Fruit fly (Drosophila melanogaster) whole organism, embryonic: ENCODE data around the gene Snx21.

Experiments
- Bteb2 ChIP-seq: fragments of 200-800 bp; sonication (Bioruptor generic); optimal IDR thresholded peaks from 2 replicates; lab custom pipeline; 2016; ENCODE audit warnings: missing biosample characterization, missing genetic modification characterization
- CG10366 ChIP-seq: fragments of 200-800 bp; sonication (Bioruptor generic); IDR thresholded peaks from 2 replicates; pipeline ENCODE4 v1.3.6; 2022; ENCODE audit warnings: missing biosample characterization, missing genetic modification characterization
- CG11695 ChIP-seq: fragments of 200-800 bp; sonication (Bioruptor generic); IDR thresholded peaks from 3 replicates; pipeline ENCODE4 v1.3.6; 2022; ENCODE audit warnings: missing biosample characterization, missing genetic modification characterization
- CG1233 ChIP-seq: fragments of 200-800 bp; sonication (Bioruptor generic); optimal IDR thresholded peaks from 4 replicates; lab custom pipeline; 2018; ENCODE audit warnings: missing biosample characterization, mild to moderate bottlenecking, missing genetic modification characterization
- CG12942 ChIP-seq: fragments of 200-800 bp; sonication (Bioruptor generic); optimal IDR thresholded peaks from 3 replicates; lab custom pipeline; 2016; ENCODE audit warnings: missing biosample characterization, missing genetic modification characterization
- CG17328 ChIP-seq: fragments of 200-800 bp; sonication (Bioruptor generic); IDR thresholded peaks from 2 replicates; pipeline ENCODE4 v1.3.6; 2022; ENCODE audit warnings: missing biosample characterization, missing genetic modification characterization
- CG17385 ChIP-seq: fragments of 200-800 bp; sonication (Bioruptor generic); optimal IDR thresholded peaks from 3 replicates; lab custom pipeline; 2018; ENCODE audit warnings: missing biosample characterization, mild to moderate bottlenecking, missing genetic modification characterization
- CG17612 ChIP-seq: fragments of 200-800 bp; sonication (Bioruptor generic); IDR thresholded peaks from 2 replicates; pipeline ENCODE4 v1.3.6; 2022; ENCODE audit warnings: missing biosample characterization, missing genetic modification characterization
- CG2120 ChIP-seq: fragments of 200-800 bp; sonication (Bioruptor generic); optimal IDR thresholded peaks from 3 replicates; lab custom pipeline; 2016; ENCODE audit warnings: missing biosample characterization, missing genetic modification characterization
- CG3163 ChIP-seq: fragments of 200-800 bp; sonication (Bioruptor generic); optimal IDR thresholded peaks from 3 replicates; lab custom pipeline; 2016; ENCODE audit warnings: missing biosample characterization, missing genetic modification characterization
- CG3726 ChIP-seq: fragments of 200-800 bp; sonication (Bioruptor generic); IDR thresholded peaks from 3 replicates; pipeline ENCODE4, ENCODE4 v1.3.6; 2022; ENCODE audit warnings: missing biosample characterization, missing genetic modification characterization
- CG4730 ChIP-seq: fragments of 200-800 bp; sonication (Bioruptor generic); IDR thresholded peaks from 2 replicates; pipeline ENCODE4 v1.3.6; 2022; ENCODE audit warnings: missing biosample characterization, missing genetic modification characterization
- CG4820 ChIP-seq: fragments of 200-800 bp; sonication (Bioruptor generic); optimal IDR thresholded peaks from 3 replicates; lab custom pipeline; 2016; ENCODE audit warnings: missing biosample characterization, missing genetic modification characterization
- CG6254 ChIP-seq: fragments of 200-800 bp; sonication (Bioruptor generic); optimal IDR thresholded peaks from 3 replicates; lab custom pipeline; 2017; ENCODE audit warnings: mild to moderate bottlenecking, missing biosample characterization, missing genetic modification reagents, missing genetic modification characterization
- CG6272 ChIP-seq: fragments of 200-800 bp; sonication (Bioruptor generic); IDR thresholded peaks from 2 replicates; pipeline ENCODE4 v1.3.6; 2022; ENCODE audit warnings: missing biosample characterization, missing genetic modification characterization
- CG6791 ChIP-seq: fragments of 200-800 bp; sonication (Bioruptor generic); IDR thresholded peaks from 3 replicates; pipeline ENCODE4 v1.3.6; 2022; ENCODE audit warnings: missing biosample characterization, missing genetic modification characterization; ENCODE audit not compliant: partially characterized antibody
- CG7271 ChIP-seq: fragments of 200-800 bp; sonication (Bioruptor generic); optimal IDR thresholded peaks from 2 replicates; lab custom pipeline; 2018; ENCODE audit warnings: missing biosample characterization, mild to moderate bottlenecking, missing genetic modification characterization, moderate library complexity
- CG7357 ChIP-seq: fragments of 200-800 bp; sonication (Bioruptor generic); IDR thresholded peaks from 3 replicates; pipeline ENCODE4 v1.3.6; 2022; ENCODE audit warnings: missing biosample characterization, missing genetic modification characterization
- CG8281 ChIP-seq: fragments of 200-800 bp; sonication (Bioruptor generic); optimal IDR thresholded peaks from 2 replicates; lab custom pipeline; 2018; ENCODE audit warnings: missing biosample characterization, mild to moderate bottlenecking, missing genetic modification characterization, moderate library complexity
- CG8290 ChIP-seq, 3 experiments: fragments of 200-800 bp; sonication (Bioruptor generic); optimal IDR thresholded peaks; 2 replicates each; lab custom pipeline; 2016 to 2019; ENCODE audit warnings: missing biosample characterization in 3 of 3, missing genetic modification characterization in 3 of 3, mild to moderate bottlenecking in 2 of 3, moderate library complexity in 1 of 3
- CG8924 ChIP-seq: fragments of 200-800 bp; optimal IDR thresholded peaks from 3 replicates; lab custom pipeline; 2019; ENCODE audit warnings: missing biosample characterization, mild to moderate bottlenecking, missing genetic modification characterization, moderate library complexity
- CG9817 ChIP-seq: fragments of 200-800 bp; sonication (Bioruptor generic); optimal IDR thresholded peaks from 2 replicates; lab custom pipeline; 2018; ENCODE audit warnings: missing biosample characterization, mild to moderate bottlenecking, missing genetic modification characterization, moderate library complexity
- Dad ChIP-seq: fragments of 200-800 bp; sonication (Bioruptor generic); optimal IDR thresholded peaks from 3 replicates; lab custom pipeline; 2016; ENCODE audit warnings: missing biosample characterization, missing genetic modification characterization
- Ets97D ChIP-seq: fragments of 200-800 bp; sonication (Bioruptor generic); optimal IDR thresholded peaks from 3 replicates; lab custom pipeline; 2016; ENCODE audit warnings: missing biosample characterization, missing genetic modification characterization
- Mrtf ChIP-seq: fragments of 200-800 bp; sonication (Bioruptor generic); IDR thresholded peaks from 3 replicates; pipeline ENCODE4 v1.3.6; 2022; ENCODE audit warnings: missing biosample characterization, missing genetic modification characterization
- Nf-YA ChIP-seq: fragments of 200-800 bp; sonication (Bioruptor generic); IDR thresholded peaks from 2 replicates; pipeline ENCODE4 v1.3.6; 2022; ENCODE audit warnings: missing biosample characterization, missing genetic modification characterization
- Nf-YB ChIP-seq: fragments of 200-800 bp; sonication (Bioruptor generic); optimal IDR thresholded peaks from 3 replicates; lab custom pipeline; 2019; ENCODE audit warnings: missing biosample characterization, mild to moderate bottlenecking, missing genetic modification characterization, moderate library complexity
- Opbp ChIP-seq: fragments of 200-800 bp; sonication (Bioruptor generic); IDR thresholded peaks from 3 replicates; pipeline ENCODE4 v1.3.6; 2022; ENCODE audit warnings: missing biosample characterization, missing genetic modification characterization; ENCODE audit not compliant: partially characterized antibody
- Sry-β ChIP-seq: fragments of 200-800 bp; sonication (Bioruptor generic); optimal IDR thresholded peaks from 2 replicates; lab custom pipeline; 2018; ENCODE audit warnings: missing biosample characterization, mild to moderate bottlenecking, missing genetic modification characterization, moderate library complexity
- Stat92E ChIP-seq, 3 experiments: fragments of >200 bp in 2 of 3; fragments of 200-800 bp in 1 of 3; sonication (Bioruptor generic) in 1 of 3; optimal IDR thresholded peaks; 2 replicates each; lab custom pipeline; 2017 to 2019; ENCODE audit warnings: missing biosample characterization in 3 of 3, missing genetic modification characterization in 3 of 3, mild to moderate bottlenecking in 1 of 3, moderate library complexity in 1 of 3
- abd-A ChIP-seq: fragments of 200-800 bp; sonication (Bioruptor generic); optimal IDR thresholded peaks from 3 replicates; lab custom pipeline; 2019; ENCODE audit warnings: missing biosample characterization, mild to moderate bottlenecking, missing genetic modification characterization, moderate library complexity
- amos ChIP-seq: fragments of 200-800 bp; sonication (Bioruptor generic); IDR thresholded peaks from 2 replicates; pipeline ENCODE4 v1.3.6; 2022; ENCODE audit warnings: missing biosample characterization, missing genetic modification characterization; ENCODE audit not compliant: partially characterized antibody
- ash1 ChIP-seq: fragments of 200-800 bp; sonication (Bioruptor generic); optimal IDR thresholded peaks from 2 replicates; lab custom pipeline; 2018; ENCODE audit warnings: missing biosample characterization, mild to moderate bottlenecking, missing genetic modification characterization
- bbx ChIP-seq: fragments of 200-800 bp; sonication (Bioruptor generic); IDR thresholded peaks from 2 replicates; pipeline ENCODE4 v1.3.6; 2022; ENCODE audit warnings: missing biosample characterization, missing genetic modification characterization; ENCODE audit not compliant: partially characterized antibody
- bigmax ChIP-seq: fragments of 200-800 bp; sonication (Bioruptor generic); optimal IDR thresholded peaks from 2 replicates; lab custom pipeline; 2018; ENCODE audit warnings: missing biosample characterization, mild to moderate bottlenecking, missing genetic modification characterization
- cad ChIP-seq: fragments of >200 bp; optimal IDR thresholded peaks from 2 replicates; lab custom pipeline; 2017; ENCODE audit warnings: missing biosample characterization, missing genetic modification characterization
- chm ChIP-seq: fragments of 200-800 bp; sonication (Bioruptor generic); IDR thresholded peaks from 2 replicates; pipeline ENCODE4 v1.3.6; 2022; ENCODE audit warnings: missing biosample characterization, missing genetic modification characterization
- crp ChIP-seq, 2 experiments: fragments of 200-800 bp; sonication (Bioruptor generic); optimal IDR thresholded peaks; 2 replicates in 1 of 2; 3 replicates in 1 of 2; lab custom pipeline; 2017; ENCODE audit warnings: missing biosample characterization in 2 of 2, missing genetic modification characterization in 2 of 2, mild to moderate bottlenecking in 1 of 2, moderate library complexity in 1 of 2
- dysf ChIP-seq: fragments of 200-800 bp; sonication (Bioruptor generic); IDR thresholded peaks from 3 replicates; pipeline ENCODE4 v1.3.6; 2022; ENCODE audit warnings: missing biosample characterization, missing genetic modification characterization
- ftz-f1 ChIP-seq: fragments of 200-800 bp; sonication (Bioruptor generic); optimal IDR thresholded peaks from 2 replicates; lab custom pipeline; 2016; ENCODE audit warnings: missing biosample characterization, missing genetic modification characterization
- hb ChIP-seq: fragments of 200-800 bp; sonication (Bioruptor generic); IDR thresholded peaks from 3 replicates; pipeline ENCODE4 v1.3.6; 2022; ENCODE audit warnings: missing biosample characterization, missing genetic modification characterization; ENCODE audit not compliant: partially characterized antibody
- hth ChIP-seq: fragments of >200 bp; optimal IDR thresholded peaks from 2 replicates; lab custom pipeline; 2017; ENCODE audit warnings: inconsistent platforms
- pho ChIP-seq: fragments of 200-800 bp; sonication (Bioruptor generic); optimal IDR thresholded peaks from 2 replicates; lab custom pipeline; 2016; ENCODE audit warnings: missing biosample characterization, missing genetic modification characterization
- prd ChIP-seq, 3 experiments: fragments of >200 bp in 2 of 3; fragments of 200-800 bp in 1 of 3; sonication (Bioruptor generic) in 1 of 3; optimal IDR thresholded peaks in 2 of 3; IDR thresholded peaks in 1 of 3; 2 replicates in 2 of 3; 3 replicates in 1 of 3; pipeline versions ENCODE4 v1.3.6 to Lab custom; 2017 to 2022; ENCODE audit warnings: missing biosample characterization in 1 of 3, missing genetic modification characterization in 1 of 3
- sna ChIP-seq: fragments of 200-800 bp; sonication (Bioruptor generic); IDR thresholded peaks from 2 replicates; pipeline ENCODE4 v1.3.6; 2022; ENCODE audit warnings: missing biosample characterization, missing genetic modification characterization; ENCODE audit not compliant: partially characterized antibody
- tin ChIP-seq: fragments of 200-800 bp; sonication (Bioruptor generic); optimal IDR thresholded peaks from 3 replicates; lab custom pipeline; 2016; ENCODE audit warnings: missing biosample characterization, missing genetic modification characterization
- tll ChIP-seq, 2 experiments: fragments of 200-800 bp in 1 of 2; fragments of >200 bp in 1 of 2; sonication (Bioruptor generic) in 1 of 2; optimal IDR thresholded peaks; 2 replicates each; lab custom pipeline; 2017 to 2019; ENCODE audit warnings: missing biosample characterization in 2 of 2, missing genetic modification characterization in 2 of 2, mild to moderate bottlenecking in 1 of 2, moderate library complexity in 1 of 2
- unc-4 ChIP-seq: fragments of 200-800 bp; sonication (Bioruptor generic); IDR thresholded peaks from 2 replicates; pipeline ENCODE4 v1.3.6; 2022; ENCODE audit warnings: missing biosample characterization, missing genetic modification characterization; ENCODE audit not compliant: partially characterized antibody
- wdn ChIP-seq: fragments of 200-800 bp; sonication (Bioruptor generic); IDR thresholded peaks from 2 replicates; pipeline ENCODE4 v1.3.6; 2022; ENCODE audit warnings: missing biosample characterization, missing genetic modification characterization

Snx21 gene

DNA sequence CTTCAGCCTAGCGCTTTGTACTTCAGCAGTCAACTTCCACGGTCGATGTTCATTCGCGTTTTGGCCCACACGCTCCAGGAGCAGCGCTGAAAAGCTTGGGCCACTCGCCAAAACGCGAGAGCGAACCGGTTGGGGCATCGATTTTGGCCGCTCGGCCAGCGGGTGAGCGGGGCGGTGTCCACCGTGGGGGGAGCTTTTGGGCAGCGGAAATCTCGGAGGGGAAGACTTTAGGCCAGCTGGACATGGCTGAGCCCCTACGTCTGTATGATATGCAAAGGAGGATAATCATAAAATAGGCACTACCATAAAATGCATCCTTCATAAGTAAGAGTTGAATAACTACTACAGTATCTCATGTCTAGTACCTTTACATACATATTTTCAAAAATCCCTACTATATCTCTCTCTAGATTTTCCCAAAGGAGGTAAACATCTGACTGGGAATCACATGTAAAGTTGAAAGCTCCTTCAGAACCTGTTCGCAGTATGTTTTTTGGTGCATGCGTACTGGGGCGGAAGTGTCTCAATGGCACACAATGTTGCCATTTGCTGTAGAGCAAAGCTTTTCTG lies 34.5 kb upstream of the Snx21 start, which contains the start of gene Syt1 (continued):
- TF ChIP-seq CG11695 (no peak), chm (GFP tag; lab: Robert Waterston, UW) (no peak), Stat92E (GFP tag; optimal IDR thresholded peaks at IDR 0.05; lab: Kevin White, UChicago) (no peak), CG6272 (GFP tag; lab: Robert Waterston, UW) (no peak), CG8281 (tag; lab: Kevin White, UChicago) (no peak), CG7271 (tag; lab: Kevin White, UChicago) (no peak), dysf (GFP tag; lab: Robert Waterston, UW) (peak; percentile 42; the same call in 1 of the 3 replicates), abd-A (tag; lab: Kevin White, UChicago) (no peak), pho (GFP tag; lab: Kevin White, UChicago) (no peak), Bteb2 (GFP tag; lab: Kevin White, UChicago) (no peak), cad (GFP tag; lab: Kevin White, UChicago) (no peak), Nf-YB (GFP tag; lab: Kevin White, UChicago) (no peak), amos (GFP tag; lab: Robert Waterston, UW) (no peak), hb (GFP tag; lab: Robert Waterston, UW) (no peak), Dad (GFP tag; lab: Kevin White, UChicago) (no peak), wdn (GFP tag; lab: Robert Waterston, UW) (no peak), ash1 (GFP tag; lab: Kevin White, UChicago) (no peak), Mrtf (no peak), CG2120 (GFP tag; lab: Kevin White, UChicago) (peak; percentile 2), Nf-YA (no peak), CG3163 (GFP tag; lab: Kevin White, UChicago) (no peak), CG12942 (GFP tag; lab: Kevin White, UChicago) (no peak), unc-4 (GFP tag; lab: Robert Waterston, UW) (no peak), CG1233 (GFP tag; lab: Kevin White, UChicago) (no peak), CG3726 (GFP tag; lab: Robert Waterston, UW) (no peak), bigmax (GFP tag; lab: Kevin White, UChicago) (no peak), CG8290 (GFP tag; optimal IDR thresholded peaks at IDR 0.05; lab: Kevin White, UChicago) (no peak), CG8290 (tag; optimal IDR thresholded peaks at IDR 0.05; lab: Kevin White, UChicago) (peak in 1 of 2 experiments; percentile 0), CG17385 (no peak), CG17612 (no peak), CG7357 (GFP tag; lab: Robert Waterston, UW) (no peak), ftz-f1 (GFP tag; lab: Kevin White, UChicago) (no peak), Sry-β (GFP tag; lab: Kevin White, UChicago) (no peak), prd (optimal IDR thresholded peaks at IDR 0.05; lab: Kevin White, UChicago) (no peak), prd (GFP tag; IDR thresholded peaks at IDR 0.05; lab: Robert Waterston, UW) (no peak), CG4820 (no peak), CG4730 (GFP tag; lab: Robert Waterston, UW) (no peak), CG6791 (GFP tag; lab: Robert Waterston, UW) (no peak), CG17328 (GFP tag; lab: Robert Waterston, UW) (no peak), crp (GFP tag; optimal IDR thresholded peaks at IDR 0.05; lab: Kevin White, UChicago) (peak in 1 of 2 experiments; percentile 46), Ets97D (GFP tag; lab: Kevin White, UChicago) (no peak), sna (GFP tag; lab: Robert Waterston, UW) (no peak), hth (no peak), CG6254 (GFP tag; lab: Kevin White, UChicago) (no peak), CG10366 (GFP tag; lab: Robert Waterston, UW) (no peak; the same call in 1 of the 2 replicates), tll (GFP tag; optimal IDR thresholded peaks at IDR 0.05; lab: Kevin White, UChicago) (no peak), tin (no peak), bbx (no peak), Opbp (GFP tag; lab: Robert Waterston, UW) (no peak), CG8924 (no peak), CG9817 (tag; lab: Kevin White, UChicago) (no peak)
